Fruit fly (Drosophila melanogaster): ENCODE measurements around the gene Xrcc2.

DNA sequence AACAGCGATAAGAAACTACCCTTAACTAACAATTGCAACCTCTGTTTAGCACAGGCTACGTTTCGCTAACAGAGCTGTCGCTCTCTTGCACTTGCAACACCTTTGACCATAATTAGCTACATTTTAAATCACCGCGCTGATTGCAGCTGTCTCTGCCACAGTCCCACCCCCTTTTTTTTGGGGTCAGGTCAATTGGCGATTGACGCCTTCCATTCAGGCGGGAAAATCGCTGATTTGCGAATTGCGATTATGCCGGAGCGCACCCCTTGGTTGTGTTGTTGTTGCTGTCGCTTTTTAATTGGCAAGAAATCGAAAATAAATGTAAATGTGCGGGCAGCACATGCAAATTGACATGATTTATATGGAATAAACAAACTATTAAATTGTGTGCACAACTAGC, 43.4 kb downstream of the Xrcc2 start:
- TF ChIP-seq Hr96 (GFP tag; optimal IDR thresholded peaks at IDR 0.05) (no peak), Clk (GFP tag; optimal IDR thresholded peaks at IDR 0.05) (no peak)
